Worm (Caenorhabditis elegans) whole organism, L4/young adult: Measurements from ENCODE around the gene sid-1.

Experiments
- W03F9.2 ChIP-seq: fragments of 150-350 bp; optimal IDR thresholded peaks from 2 replicates; lab custom pipeline; 2014; ENCODE audit warnings: missing biosample characterization, missing genetic modification characterization
- him-1 ChIP-seq: sonication (generic microtip); optimal IDR thresholded peaks from 2 replicates; lab custom pipeline; 2016; ENCODE audit warnings: missing genotype, missing genetic modification reagents, missing genetic modification characterization, missing compliant biosample characterization

DNA sequence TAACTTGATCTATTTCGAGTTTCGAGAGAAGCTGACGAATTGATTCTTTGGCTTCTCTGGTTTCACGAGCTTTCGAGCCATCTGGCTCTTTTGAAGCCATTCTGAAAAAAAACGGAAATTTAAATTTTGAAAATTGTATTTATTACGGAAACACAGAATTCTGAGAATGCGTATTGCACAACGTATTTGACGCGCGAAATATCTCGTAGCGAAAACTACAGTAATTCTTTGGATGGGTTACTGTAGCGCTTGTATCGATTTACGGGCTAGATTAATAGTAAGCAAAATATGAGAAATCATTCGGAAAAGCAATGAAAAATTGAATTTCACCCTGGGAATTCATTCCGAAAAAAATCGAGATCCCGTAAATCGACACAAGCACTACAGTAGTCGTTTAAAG lies 6.1 kb upstream of the sid-1 start, which contains the start of gene C04F5.8:
- TF ChIP-seq him-1 (no peak), W03F9.2 (no peak)
